Worm (Caenorhabditis elegans) whole organism, L3 larva: ENCODE results near the gene eat-2.

ENCODE experiments used
- R02D3.7 ChIP-seq: fragments of 150-350 bp; optimal IDR thresholded peaks from 2 replicates; lab custom pipeline; 2014; ENCODE audit warnings: missing biosample characterization, missing genetic modification characterization
- ZK546.5 ChIP-seq: sonication (generic microtip); optimal IDR thresholded peaks from 2 replicates; lab custom pipeline; 2017; ENCODE audit warnings: missing biosample characterization, missing genetic modification characterization
- aly-2 ChIP-seq: fragments of 150-350 bp; optimal IDR thresholded peaks from 2 replicates; lab custom pipeline; 2014; ENCODE audit warnings: missing biosample characterization, missing genetic modification characterization
- ama-1 ChIP-seq: fragments of 150-350 bp; optimal IDR thresholded peaks from 2 replicates; lab custom pipeline; 2018
- ceh-16 ChIP-seq: sonication (generic microtip); optimal IDR thresholded peaks from 2 replicates; lab custom pipeline; 2017; ENCODE audit warnings: missing biosample characterization, missing genetic modification characterization
- ceh-28 ChIP-seq: fragments of 150-350 bp; optimal IDR thresholded peaks from 2 replicates; lab custom pipeline; 2014; ENCODE audit warnings: missing biosample characterization, missing genetic modification reagents, missing genetic modification characterization
- ceh-82 ChIP-seq: fragments of 150-350 bp; optimal IDR thresholded peaks from 2 replicates; lab custom pipeline; 2014; ENCODE audit warnings: missing biosample characterization, missing genetic modification characterization
- ceh-9 ChIP-seq: sonication (generic microtip); optimal IDR thresholded peaks from 2 replicates; lab custom pipeline; 2018; ENCODE audit warnings: missing biosample characterization, missing genetic modification characterization
- daf-12 ChIP-seq: fragments of 150-350 bp; optimal IDR thresholded peaks from 2 replicates; lab custom pipeline; 2014; ENCODE audit warnings: missing biosample characterization, missing genetic modification reagents, missing genetic modification characterization
- egl-27 ChIP-seq: sonication (generic microtip); optimal IDR thresholded peaks from 4 replicates; lab custom pipeline; 2017; ENCODE audit warnings: missing biosample characterization, missing genetic modification reagents, missing genetic modification characterization
- egl-5 ChIP-seq: fragments of 150-350 bp; optimal IDR thresholded peaks from 2 replicates; lab custom pipeline; 2017; ENCODE audit warnings: missing biosample characterization, missing genetic modification reagents, missing genetic modification characterization, inconsistent platforms
- elt-1 ChIP-seq: fragments of 150-350 bp; optimal IDR thresholded peaks from 2 replicates; lab custom pipeline; 2014; ENCODE audit warnings: missing biosample characterization, missing genetic modification characterization
- elt-3 ChIP-seq, 3 experiments: fragments of 150-350 bp in 1 of 3; sonication (generic microtip) in 2 of 3; optimal IDR thresholded peaks; 2 replicates in 2 of 3; 4 replicates in 1 of 3; lab custom pipeline; 2014 to 2017; ENCODE audit warnings: missing biosample characterization in 3 of 3, missing genetic modification characterization in 3 of 3
- eor-1 ChIP-seq, 2 experiments: fragments of 150-350 bp; optimal IDR thresholded peaks; 2 replicates each; lab custom pipeline; 2014 to 2018; ENCODE audit warnings: missing biosample characterization in 2 of 2, missing genetic modification characterization in 2 of 2
- fkh-10 ChIP-seq: sonication (generic microtip); optimal IDR thresholded peaks from 2 replicates; lab custom pipeline; 2017; ENCODE audit warnings: missing biosample characterization, missing genetic modification reagents, missing genetic modification characterization
- fkh-2 ChIP-seq: fragments of 150-350 bp; optimal IDR thresholded peaks from 2 replicates; lab custom pipeline; 2014; ENCODE audit warnings: missing biosample characterization, missing genetic modification reagents, missing genetic modification characterization
- fos-1 ChIP-seq: fragments of 150-350 bp; optimal IDR thresholded peaks from 2 replicates; lab custom pipeline; 2014; ENCODE audit warnings: missing biosample characterization, missing genetic modification characterization
- hmg-11 ChIP-seq: sonication (generic microtip); optimal IDR thresholded peaks from 2 replicates; lab custom pipeline; 2016; ENCODE audit warnings: missing genetic modification characterization, missing compliant biosample characterization
- jun-1 ChIP-seq: fragments of 150-350 bp; optimal IDR thresholded peaks from 2 replicates; lab custom pipeline; 2014; ENCODE audit warnings: missing biosample characterization, missing genetic modification reagents, missing genetic modification characterization
- lin-39 ChIP-seq: fragments of 150-350 bp; optimal IDR thresholded peaks from 2 replicates; lab custom pipeline; 2018; ENCODE audit warnings: missing biosample characterization, missing genetic modification reagents, missing genetic modification characterization
- mdl-1 ChIP-seq: fragments of 150-350 bp; optimal IDR thresholded peaks from 2 replicates; lab custom pipeline; 2014; ENCODE audit warnings: missing biosample characterization, missing genetic modification characterization
- mml-1 ChIP-seq: fragments of 150-350 bp; sonication (generic microtip); optimal IDR thresholded peaks from 3 replicates; lab custom pipeline; 2014; ENCODE audit warnings: missing biosample characterization, missing genetic modification characterization
- nfya-1 ChIP-seq: sonication (generic microtip); optimal IDR thresholded peaks from 2 replicates; lab custom pipeline; 2017; ENCODE audit warnings: missing genetic modification characterization, mild to moderate bottlenecking, missing compliant biosample characterization, antibody characterized with exemption, moderate library complexity; ENCODE audit not compliant: insufficient read depth
- nhr-11 ChIP-seq: fragments of 150-350 bp; optimal IDR thresholded peaks from 2 replicates; lab custom pipeline; 2014; ENCODE audit warnings: missing biosample characterization, missing genetic modification characterization
- nhr-12 ChIP-seq: fragments of 150-350 bp; optimal IDR thresholded peaks from 2 replicates; lab custom pipeline; 2014; ENCODE audit warnings: missing biosample characterization, missing genetic modification characterization
- nhr-237 ChIP-seq: fragments of 150-350 bp; optimal IDR thresholded peaks from 2 replicates; lab custom pipeline; 2014; ENCODE audit warnings: missing biosample characterization, missing genetic modification characterization
- nhr-25 ChIP-seq: sonication (generic microtip); optimal IDR thresholded peaks from 2 replicates; lab custom pipeline; 2017; ENCODE audit warnings: missing biosample characterization, missing genetic modification characterization
- nhr-43 ChIP-seq: sonication (generic microtip); optimal IDR thresholded peaks from 2 replicates; lab custom pipeline; 2016; ENCODE audit warnings: mild to moderate bottlenecking, missing genetic modification characterization, missing compliant biosample characterization; ENCODE audit not compliant: poor library complexity, severe bottlenecking
- nhr-67 ChIP-seq: fragments of 150-350 bp; optimal IDR thresholded peaks from 2 replicates; lab custom pipeline; 2014; ENCODE audit warnings: missing biosample characterization, missing genetic modification characterization
- nhr-77 ChIP-seq: fragments of 150-350 bp; optimal IDR thresholded peaks from 2 replicates; lab custom pipeline; 2014; ENCODE audit warnings: missing biosample characterization, missing genetic modification characterization
- pha-4 ChIP-seq: fragments of 150-350 bp; optimal IDR thresholded peaks from 2 replicates; lab custom pipeline; 2014; ENCODE audit warnings: missing biosample characterization, missing genetic modification reagents, missing genetic modification characterization
- pqm-1 ChIP-seq: fragments of 150-350 bp; optimal IDR thresholded peaks from 2 replicates; lab custom pipeline; 2017; ENCODE audit warnings: missing biosample characterization, missing genetic modification characterization, inconsistent platforms
- sea-2 ChIP-seq: fragments of 150-350 bp; sonication (generic microtip); optimal IDR thresholded peaks from 4 replicates; lab custom pipeline; 2014; ENCODE audit warnings: missing biosample characterization, missing genetic modification reagents, missing genetic modification characterization
- snpc-4 ChIP-seq: fragments of 150-350 bp; optimal IDR thresholded peaks from 2 replicates; lab custom pipeline; 2014; ENCODE audit warnings: missing biosample characterization, missing genetic modification characterization
- tbx-2 ChIP-seq: sonication (generic microtip); optimal IDR thresholded peaks from 2 replicates; lab custom pipeline; 2016; ENCODE audit warnings: mild to moderate bottlenecking, missing genetic modification characterization, missing compliant biosample characterization
- unc-62 ChIP-seq: fragments of 150-350 bp; sonication (generic microtip); optimal IDR thresholded peaks from 4 replicates; lab custom pipeline; 2014; ENCODE audit warnings: missing biosample characterization, missing genetic modification reagents, missing genetic modification characterization
- zag-1 ChIP-seq: fragments of 150-350 bp; optimal IDR thresholded peaks from 2 replicates; lab custom pipeline; 2014; ENCODE audit warnings: missing biosample characterization, missing genetic modification characterization
- ztf-11 ChIP-seq: fragments of 150-350 bp; optimal IDR thresholded peaks from 2 replicates; lab custom pipeline; 2014; ENCODE audit warnings: missing biosample characterization, missing genetic modification characterization
- ztf-4 ChIP-seq: fragments of 150-350 bp; optimal IDR thresholded peaks from 2 replicates; lab custom pipeline; 2014; ENCODE audit warnings: missing biosample characterization, missing genetic modification characterization

Gene eat-2

DNA sequence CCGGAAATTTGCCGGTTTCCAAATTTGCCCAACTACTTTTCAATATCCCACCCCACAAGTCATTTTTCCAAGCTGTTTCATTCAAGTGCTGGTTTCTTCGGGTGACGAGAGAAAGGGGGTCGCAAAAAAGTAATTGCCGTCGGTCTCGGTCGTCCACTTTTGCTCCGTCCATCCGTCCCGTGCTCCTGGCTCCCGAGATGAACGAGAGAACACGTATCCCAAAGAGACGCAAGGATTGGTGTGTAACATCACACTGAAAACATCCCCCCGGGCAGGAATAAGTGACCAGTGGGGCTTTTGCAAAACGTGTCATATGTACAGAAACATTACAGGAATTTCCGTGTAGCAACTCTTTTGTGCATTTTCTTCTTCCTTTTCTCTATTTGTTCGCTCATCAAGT lies 5.2 kb upstream of the eat-2 start:
- TF ChIP-seq tbx-2 (tag; lab: Kevin White, UChicago) (no peak), nhr-237 (tag; lab: Kevin White, UChicago) (no peak), nfya-1 (tag; lab: Kevin White, UChicago) (no peak), ceh-9 (tag; lab: Kevin White, UChicago) (no peak), zag-1 (no peak), pha-4 (tag; lab: Kevin White, UChicago) (no peak), ceh-28 (tag; lab: Kevin White, UChicago) (no peak), ztf-11 (no peak), egl-5 (tag; lab: Kevin White, UChicago) (no peak)

DNA sequence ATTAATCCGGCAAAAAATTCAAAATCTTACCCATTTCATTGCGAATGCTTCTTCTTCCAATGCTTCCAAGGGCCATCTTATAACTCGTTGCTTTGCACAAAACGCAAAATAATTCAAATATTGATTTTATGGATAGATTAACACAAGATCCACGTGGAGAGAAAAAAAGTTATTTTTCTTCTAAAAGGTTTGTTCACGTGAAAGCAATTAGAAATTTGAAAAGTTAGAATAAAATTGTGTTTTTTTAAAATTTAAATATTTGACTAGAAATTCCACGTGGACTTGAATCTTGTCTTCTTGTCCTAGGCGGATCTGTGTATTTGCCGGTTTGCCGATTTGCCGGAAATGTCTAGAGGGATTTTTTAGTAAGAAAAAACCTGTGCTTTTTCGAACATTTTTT lies 3.6 kb upstream of the eat-2 start, which contains the start of gene Y48B6A.5:
Y48B6A.5 (minus strand) TSS at position 101 of the 400 bp plus-strand sequence.
- TF ChIP-seq unc-62 (GFP tag; lab: Kevin White, UChicago) (no peak), nhr-237 (tag; lab: Kevin White, UChicago) (no peak), mdl-1 (tag; lab: Kevin White, UChicago) (no peak), zag-1 (no peak), ama-1 (lab: Kevin White, UChicago) (no peak), hmg-11 (tag; lab: Kevin White, UChicago) (no peak)
- TF ChIP-seq, all 47 proteins: peak for 0

DNA sequence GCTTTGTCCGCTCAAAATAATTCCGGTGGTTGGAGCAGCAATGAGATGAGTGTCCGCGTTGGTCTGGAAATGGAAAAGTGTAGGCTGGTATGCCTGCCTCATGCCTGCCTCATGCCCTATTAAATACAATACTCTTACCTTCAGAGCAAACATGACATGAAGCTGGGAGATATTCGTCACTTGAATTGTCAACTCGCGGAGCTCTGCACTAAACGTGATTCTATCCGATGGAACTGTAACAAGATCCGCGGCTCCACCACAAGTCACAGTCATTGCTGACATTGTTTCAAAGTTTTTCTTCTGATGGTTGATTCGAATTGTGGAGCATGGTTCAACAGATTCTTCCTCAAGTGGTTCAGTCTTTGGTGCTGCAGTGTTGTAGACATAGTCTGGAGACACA lies 1.7 kb upstream of the eat-2 start:
- TF ChIP-seq lin-39 (tag; lab: Kevin White, UChicago) (no peak), mml-1 (tag; lab: Kevin White, UChicago) (no peak), fos-1 (no peak)

DNA sequence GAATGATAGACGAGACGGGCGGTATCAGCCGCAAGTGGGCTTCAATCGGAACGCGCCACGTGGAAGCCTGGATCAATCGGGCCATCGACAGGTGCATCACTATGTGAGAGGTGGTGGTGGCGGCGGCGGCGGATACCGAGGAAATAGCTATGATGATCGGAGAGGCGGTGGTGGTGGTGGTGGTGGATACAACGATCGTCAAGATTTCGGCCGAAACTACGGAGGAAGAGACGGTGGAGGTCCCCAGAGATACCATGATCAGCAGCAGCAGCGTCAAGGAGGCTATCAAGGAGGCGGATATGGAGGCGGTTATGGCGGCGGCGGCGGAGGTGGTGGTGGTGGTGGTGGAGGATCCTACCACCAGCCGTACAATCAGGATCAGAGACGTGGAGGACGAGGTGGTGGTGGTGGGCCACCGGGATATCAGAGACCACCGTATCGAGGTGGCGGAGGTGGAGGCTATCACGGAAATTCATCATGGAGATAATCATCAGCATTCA lies 6.0 kb downstream of the eat-2 start:
- TF ChIP-seq ceh-16, result no peak
- no peak for TF ChIP-seq ztf-4
- no peak for TF ChIP-seq hmg-11 (tag; lab: Kevin White, UChicago)
- no peak for TF ChIP-seq nhr-12 (tag; lab: Kevin White, UChicago)
- no peak for TF ChIP-seq eor-1 (tag; optimal IDR thresholded peaks at IDR 0.05; lab: Kevin White, UChicago)
- TF ChIP-seq fkh-10 (GFP tag; lab: Kevin White, UChicago), result no peak
- TF ChIP-seq pha-4 (tag; lab: Kevin White, UChicago), result no peak
- TF ChIP-seq nhr-25 (tag; lab: Kevin White, UChicago), result no peak
- TF ChIP-seq nhr-237 (tag; lab: Kevin White, UChicago), result no peak

- TF ChIP-seq nhr-25 (tag; lab: Kevin White, UChicago), result no peak
- peak; percentile 10 for TF ChIP-seq nhr-43 (tag; lab: Kevin White, UChicago)
- peak; percentile 11 for TF ChIP-seq nhr-77 (tag; lab: Kevin White, UChicago)
- no peak for TF ChIP-seq nhr-11
- TF ChIP-seq ceh-9 (tag; lab: Kevin White, UChicago), result no peak
- TF ChIP-seq hmg-11 (tag; lab: Kevin White, UChicago), result no peak
- no peak for TF ChIP-seq fos-1
Measured at ce11 chrII:14155259-14156023, 16.0 kb downstream of the eat-2 start, which contains the start of the genes rpl-43 and xrn-2. Gene rpl-43, plus strand, starts transcription at chrII:14155294. Gene xrn-2, plus strand, starts transcription at chrII:14155768.

DNA sequence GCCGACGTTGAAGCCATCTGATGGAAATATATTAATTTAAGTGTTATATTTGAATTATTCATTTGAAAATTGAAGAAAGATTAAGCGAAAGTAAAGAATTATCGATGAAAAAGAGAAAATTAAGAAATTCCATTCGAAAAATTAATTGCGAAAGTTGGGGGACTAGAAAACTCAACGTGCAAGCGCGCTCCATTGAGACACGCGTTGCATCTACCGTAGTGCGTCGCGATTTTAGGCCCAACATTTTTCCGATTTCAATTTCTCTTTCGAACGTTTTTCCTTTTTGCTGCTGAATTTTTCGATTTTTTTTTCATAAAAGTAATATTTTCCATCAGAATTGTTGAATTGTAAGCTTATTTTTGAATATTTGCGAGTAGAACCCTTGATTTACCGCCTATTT lies 17.1 kb downstream of the eat-2 start, which contains the start of gene Y48B6A.1:
Y48B6A.1 (minus strand) TSS at position 17 of the 400 bp plus-strand sequence.
- TF ChIP-seq mdl-1 (tag; lab: Kevin White, UChicago) (peak; percentile 12), elt-3 (tag; optimal IDR thresholded peaks at IDR 0.05; lab: Kevin White, UChicago) (peak in 1 of 3 experiments; percentile 85), ama-1 (lab: Kevin White, UChicago) (peak; percentile 88), ZK546.5 (tag; lab: Kevin White, UChicago) (peak; percentile 9), daf-12 (tag; lab: Kevin White, UChicago) (no peak), egl-27 (tag; lab: Kevin White, UChicago) (no peak), nhr-237 (tag; lab: Kevin White, UChicago) (no peak), ztf-11 (no peak), nhr-11 (peak; percentile 84), R02D3.7 (tag; lab: Kevin White, UChicago) (peak; percentile 82), nhr-67 (tag; lab: Kevin White, UChicago) (no peak), tbx-2 (tag; lab: Kevin White, UChicago) (peak; percentile 55), jun-1 (tag; lab: Kevin White, UChicago) (peak; percentile 76), ceh-9 (tag; lab: Kevin White, UChicago) (no peak), fkh-2 (tag; lab: Kevin White, UChicago) (no peak), sea-2 (GFP tag; lab: Kevin White, UChicago) (no peak), nhr-77 (tag; lab: Kevin White, UChicago) (peak; percentile 91), ceh-28 (tag; lab: Kevin White, UChicago) (peak; percentile 73), elt-1 (tag; lab: Kevin White, UChicago) (peak; percentile 35), hmg-11 (tag; lab: Kevin White, UChicago) (peak; percentile 64), ceh-82 (tag; lab: Kevin White, UChicago) (peak; percentile 50), nhr-12 (tag; lab: Kevin White, UChicago) (no peak), aly-2 (tag; lab: Kevin White, UChicago) (no peak), snpc-4 (tag; lab: Kevin White, UChicago) (peak; percentile 97), fos-1 (no peak), pqm-1 (peak; percentile 82)
